Fruit fly (Drosophila melanogaster) whole organism, wandering third instar larva: ENCODE data around the gene Or22b.
A peak's percentile ranks its signal among the peaks of the same experiment; 100 is the strongest.

Experiments
- Abd-B ChIP-seq: fragments of >200 bp; optimal IDR thresholded peaks from 2 replicates; lab custom pipeline; 2017; ENCODE audit warnings: missing biosample characterization, missing genetic modification characterization
- CG32264 ChIP-seq: fragments of 200-800 bp; sonication (Bioruptor generic); optimal IDR thresholded peaks from 2 replicates; lab custom pipeline; 2016; ENCODE audit warnings: missing biosample characterization, missing genetic modification characterization
- CG9705 ChIP-seq: fragments of 200-800 bp; sonication (Bioruptor generic); optimal IDR thresholded peaks from 2 replicates; lab custom pipeline; 2018; ENCODE audit warnings: missing biosample characterization, mild to moderate bottlenecking, missing genetic modification characterization
- CrebA ChIP-seq: fragments of 200-800 bp; sonication (Bioruptor generic); optimal IDR thresholded peaks from 2 replicates; lab custom pipeline; 2016; ENCODE audit warnings: missing biosample characterization, mild to moderate bottlenecking, missing genetic modification characterization, borderline replicate concordance
- Dfd ChIP-seq: fragments of >200 bp; optimal IDR thresholded peaks from 2 replicates; lab custom pipeline; 2017; ENCODE audit warnings: missing biosample characterization, missing genetic modification characterization
- HLH106 ChIP-seq: fragments of 200-800 bp; optimal IDR thresholded peaks from 3 replicates; lab custom pipeline; 2019; ENCODE audit warnings: missing biosample characterization, mild to moderate bottlenecking, missing genetic modification characterization, moderate library complexity
- Hnf4 ChIP-seq: fragments of 200-800 bp; sonication (Bioruptor generic); optimal IDR thresholded peaks from 2 replicates; lab custom pipeline; 2016; ENCODE audit warnings: missing biosample characterization, mild to moderate bottlenecking, missing genetic modification characterization
- Hr78 ChIP-seq: fragments of >200 bp; optimal IDR thresholded peaks from 2 replicates; lab custom pipeline; 2017; ENCODE audit warnings: missing biosample characterization, missing genetic modification characterization
- Hr83 ChIP-seq: fragments of 200-300 bp; sonication (Bioruptor generic); optimal IDR thresholded peaks from 2 replicates; lab custom pipeline; 2016; ENCODE audit warnings: missing biosample characterization, mild to moderate bottlenecking, missing genetic modification characterization, moderate library complexity; ENCODE audit not compliant: poor library complexity, severe bottlenecking
- Jra ChIP-seq: sonication (Bioruptor generic); optimal IDR thresholded peaks from 2 replicates; lab custom pipeline; 2016; ENCODE audit warnings: missing biosample characterization, missing genetic modification characterization
- Myc ChIP-seq: fragments of >200 bp; optimal IDR thresholded peaks from 2 replicates; lab custom pipeline; 2017
- N ChIP-seq: fragments of >200 bp; optimal IDR thresholded peaks from 2 replicates; lab custom pipeline; 2018; ENCODE audit warnings: missing biosample characterization, missing external identifiers, missing genetic modification characterization
- OdsH ChIP-seq: fragments of 200-800 bp; sonication (Bioruptor generic); optimal IDR thresholded peaks from 2 replicates; lab custom pipeline; 2016; ENCODE audit warnings: missing biosample characterization, mild to moderate bottlenecking, missing genetic modification characterization
- Rel ChIP-seq, 2 experiments: fragments of 200-800 bp; sonication (Bioruptor generic) in 1 of 2; optimal IDR thresholded peaks; 2 replicates in 1 of 2; 3 replicates in 1 of 2; lab custom pipeline; 2016 to 2019; ENCODE audit warnings: mild to moderate bottlenecking in 2 of 2, missing biosample characterization in 2 of 2, missing genetic modification characterization in 2 of 2, moderate library complexity in 1 of 2
- Sp1 ChIP-seq: fragments of 200-800 bp; sonication (Bioruptor generic); optimal IDR thresholded peaks from 3 replicates; lab custom pipeline; 2019; ENCODE audit warnings: missing biosample characterization, mild to moderate bottlenecking, missing genetic modification characterization, moderate library complexity
- Vsx2 ChIP-seq: fragments of 200-300, 225-300 bp; sonication (Bioruptor generic); optimal IDR thresholded peaks from 2 replicates; lab custom pipeline; 2018; ENCODE audit warnings: missing biosample characterization, missing genetic modification characterization; ENCODE audit not compliant: partially characterized antibody
- dmrt93B ChIP-seq: fragments of 200-800 bp; sonication (Bioruptor generic); optimal IDR thresholded peaks from 2 replicates; lab custom pipeline; 2018; ENCODE audit warnings: missing biosample characterization, mild to moderate bottlenecking, missing genetic modification characterization
- dsf ChIP-seq: sonication (Bioruptor generic); optimal IDR thresholded peaks from 2 replicates; lab custom pipeline; 2016; ENCODE audit warnings: missing biosample characterization, missing genetic modification characterization, borderline replicate concordance
- foxo ChIP-seq, 2 experiments: fragments of 200-800 bp; sonication (Bioruptor generic); optimal IDR thresholded peaks; 2 replicates in 1 of 2; 3 replicates in 1 of 2; lab custom pipeline; 2016 to 2017; ENCODE audit warnings: missing biosample characterization in 2 of 2, missing genetic modification characterization in 2 of 2
- fru ChIP-seq: fragments of 200-800 bp; sonication (Bioruptor generic); optimal IDR thresholded peaks from 3 replicates; lab custom pipeline; 2016; ENCODE audit warnings: missing biosample characterization, mild to moderate bottlenecking, missing genetic modification characterization
- jim ChIP-seq: fragments of 175-275, 200-325 bp; sonication (Bioruptor generic); optimal IDR thresholded peaks from 2 replicates; lab custom pipeline; 2016; ENCODE audit warnings: missing biosample characterization, mild to moderate bottlenecking, missing genetic modification characterization
- lola ChIP-seq: fragments of >200 bp; optimal IDR thresholded peaks from 2 replicates; lab custom pipeline; 2017; ENCODE audit warnings: missing biosample characterization, missing genetic modification characterization
- psq ChIP-seq: fragments of 200-800 bp; sonication (Bioruptor generic); optimal IDR thresholded peaks from 3 replicates; lab custom pipeline; 2017; ENCODE audit warnings: missing biosample characterization, mild to moderate bottlenecking, missing genetic modification characterization, moderate library complexity
- rgr ChIP-seq: fragments of 200-800 bp; sonication (Bioruptor generic); optimal IDR thresholded peaks from 3 replicates; lab custom pipeline; 2016; ENCODE audit warnings: missing biosample characterization, mild to moderate bottlenecking, missing genetic modification characterization
- sage ChIP-seq: fragments of 200-800 bp; sonication (Bioruptor generic); optimal IDR thresholded peaks from 2 replicates; lab custom pipeline; 2016; ENCODE audit warnings: missing biosample characterization, mild to moderate bottlenecking, missing genetic modification characterization
- tai ChIP-seq: sonication (Bioruptor generic); optimal IDR thresholded peaks from 2 replicates; lab custom pipeline; 2016; ENCODE audit warnings: missing biosample characterization, missing genetic modification characterization

The Or22b gene

dm6 chr2L:1535231-1535630, 12.7 kb downstream of the Or22b start:
- TF ChIP-seq OdsH (no peak), lola (no peak), dsf (GFP tag; lab: Kevin White, UChicago) (no peak), Jra (GFP tag; lab: Kevin White, UChicago) (no peak), N (GFP tag; lab: Kevin White, UChicago) (no peak), Hr78 (no peak), CG32264 (no peak), rgr (GFP tag; lab: Kevin White, UChicago) (no peak), Sp1 (no peak)

dm6 chr2L:1538132-1538531, 15.6 kb downstream of the Or22b start:
- peak in 1 of 2 experiments; percentile 7 for TF ChIP-seq foxo (GFP tag; optimal IDR thresholded peaks at IDR 0.05; lab: Kevin White, UChicago)
- TF ChIP-seq CrebA (GFP tag; lab: Kevin White, UChicago) = no peak

- TF ChIP-seq Hr83 (GFP tag; lab: Kevin White, UChicago) = no peak
- TF ChIP-seq Hnf4 (GFP tag; lab: Kevin White, UChicago) = no peak
- no peak for TF ChIP-seq Dfd (GFP tag; lab: Kevin White, UChicago)
- TF ChIP-seq fru = no peak
- no peak for TF ChIP-seq OdsH
- TF ChIP-seq, all 38 proteins: peak for 0
Measured at dm6 chr2L:1547860-1548259, 25.4 kb downstream of the Or22b start.

- TF ChIP-seq CG32264 = no peak
- TF ChIP-seq Rel (GFP tag; optimal IDR thresholded peaks at IDR 0.05; lab: Kevin White, UChicago) = no peak
- TF ChIP-seq Rel (tag; optimal IDR thresholded peaks at IDR 0.05; lab: Kevin White, UChicago) = no peak
- no peak for TF ChIP-seq sage (GFP tag; lab: Kevin White, UChicago)
- TF ChIP-seq HLH106 (tag; lab: Kevin White, UChicago) = peak; percentile 7
- TF ChIP-seq fru = peak; percentile 32
- no peak for TF ChIP-seq CG9705 (GFP tag; lab: Kevin White, UChicago)
- TF ChIP-seq, all 38 proteins: peak for 2
Measured at dm6 chr2L:1554954-1555353, 32.5 kb downstream of the Or22b start, which contains the start of gene haf. haf (plus strand) TSS chr2L:1555129.

dm6 chr2L:1556697-1557564, 34.4 kb downstream of the Or22b start:
- TF ChIP-seq lola (no peak), foxo (GFP tag; optimal IDR thresholded peaks at IDR 0.05; lab: Kevin White, UChicago) (peak in 1 of 2 experiments; percentile 13), Sp1 (no peak), dmrt93B (GFP tag; lab: Kevin White, UChicago) (no peak), Vsx2 (GFP tag; lab: Kevin White, UChicago) (peak; percentile 37), HLH106 (tag; lab: Kevin White, UChicago) (no peak), psq (GFP tag; lab: Kevin White, UChicago) (peak; percentile 6), Myc (lab: Kevin White, UChicago) (no peak)

dm6 chr2L:1557927-1558326, 35.4 kb downstream of the Or22b start:
- TF ChIP-seq Hnf4 (GFP tag; lab: Kevin White, UChicago) (no peak), tai (no peak), jim (GFP tag; lab: Kevin White, UChicago) (no peak), Abd-B (GFP tag; lab: Kevin White, UChicago) (no peak), lola (no peak), CrebA (GFP tag; lab: Kevin White, UChicago) (no peak)
